Worm (Caenorhabditis elegans) whole organism, early embryonic: ENCODE data around the gene F43G6.16.

ENCODE experiments used
- ama-1 ChIP-seq: fragments of 150-350 bp; optimal IDR thresholded peaks from 2 replicates; lab custom pipeline; 2014
- flt-1 ChIP-seq: fragments of 200-800 bp; sonication (Bioruptor generic); IDR thresholded peaks from 2 replicates; pipeline ENCODE4 v1.3.6; 2022; ENCODE audit warnings: missing genetic modification characterization, missing compliant biosample characterization
- tbx-37 ChIP-seq: fragments of 200-800 bp; sonication (Bioruptor generic); conservative IDR thresholded peaks from 2 replicates; pipeline ENCODE4 v1.3.6; 2022; ENCODE audit warnings: missing genetic modification reagents, missing genetic modification characterization, missing compliant biosample characterization

ce11 chrII:11788025-11788424 is 5.6 kb upstream of the F43G6.16 start:
- TF ChIP-seq ama-1 (lab: Kevin White, UChicago) (no peak), flt-1 (GFP tag; lab: Robert Waterston, UW) (no peak), tbx-37 (GFP tag; lab: Robert Waterston, UW) (no peak)
